Fruit fly (Drosophila melanogaster): ENCODE results near the gene Pdp1.

Pdp1 gene

DNA sequence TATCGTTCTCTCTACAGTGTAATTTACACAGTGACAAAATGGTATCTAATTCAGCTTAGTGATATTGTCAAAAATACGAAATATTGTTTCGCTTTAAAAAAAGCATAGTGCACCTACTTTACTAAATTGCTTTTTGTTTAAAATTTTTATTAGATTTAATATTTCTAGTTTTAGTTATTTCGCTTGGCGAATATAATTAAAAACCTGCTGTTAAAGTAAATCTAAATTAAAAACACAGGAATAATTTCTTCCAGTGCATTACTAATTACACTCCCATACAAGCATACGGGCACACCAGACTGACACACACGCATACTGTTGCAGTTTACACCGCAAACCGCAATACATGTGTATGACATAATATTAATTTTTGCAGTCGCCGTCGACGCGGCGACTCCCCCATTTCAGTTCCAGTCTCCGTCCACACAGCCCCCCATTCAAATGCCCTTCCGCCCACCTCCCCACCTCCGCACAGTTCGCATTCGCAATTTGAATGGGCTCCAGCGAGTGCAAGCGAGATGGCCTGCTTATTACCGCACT, 3.3 kb downstream of the Pdp1 start (continued):
- TF ChIP-seq Dll (GFP tag; IDR thresholded peaks at IDR 0.05; ENCODE audit: partially characterized antibody) (no peak), mam (GFP tag; optimal IDR thresholded peaks at IDR 0.05) (peak; percentile 50), CG8944 (GFP tag; optimal IDR thresholded peaks at IDR 0.05) (no peak), Fer1 (GFP tag; optimal IDR thresholded peaks at IDR 0.05) (peak; percentile 76), lilli (GFP tag; optimal IDR thresholded peaks at IDR 0.05) (peak; percentile 72), CG7357 (GFP tag; IDR thresholded peaks at IDR 0.05) (peak; percentile 48; the same call in 1 of the 3 replicates), Antp (GFP tag; optimal IDR thresholded peaks at IDR 0.05) (no peak), CG14860 (GFP tag; IDR thresholded peaks at IDR 0.05; ENCODE audit: partially characterized antibody) (no peak), CG7556 (GFP tag; optimal IDR thresholded peaks at IDR 0.05) (peak; percentile 70), Med (GFP tag) (peak; percentile 82), CG18599 (GFP tag; optimal IDR thresholded peaks at IDR 0.05) (peak; percentile 84), Bdp1 (GFP tag; optimal IDR thresholded peaks at IDR 0.05) (no peak), CG8924 (tag; optimal IDR thresholded peaks at IDR 0.05) (peak; percentile 67), vfl (GFP tag; optimal IDR thresholded peaks at IDR 0.05) (no peak), emc (GFP tag; optimal IDR thresholded peaks at IDR 0.05) (peak; percentile 6), hkb (optimal IDR thresholded peaks at IDR 0.05) (no peak), hkb (GFP tag; IDR thresholded peaks at IDR 0.05) (peak; percentile 64), CG2116 (GFP tag; optimal IDR thresholded peaks at IDR 0.05) (no peak), disco-r (GFP tag; optimal IDR thresholded peaks at IDR 0.05) (no peak), CG15073 (GFP tag; optimal IDR thresholded peaks at IDR 0.05) (no peak), klu (GFP tag; IDR thresholded peaks at IDR 0.05) (peak; percentile 87), row (GFP tag; IDR thresholded peaks at IDR 0.05) (peak; percentile 77), gsb (GFP tag; IDR thresholded peaks at IDR 0.05) (peak; percentile 62), CG11695 (GFP tag; IDR thresholded peaks at IDR 0.05) (peak; percentile 83), CG32767 (GFP tag; IDR thresholded peaks at IDR 0.05) (peak; percentile 65), CG10209 (GFP tag; optimal IDR thresholded peaks at IDR 0.05) (peak; percentile 70), Trl (optimal IDR thresholded peaks at IDR 0.05) (no peak), Trl (GFP tag; optimal IDR thresholded peaks at IDR 0.05) (no peak), eve (GFP tag; optimal IDR thresholded peaks at IDR 0.05) (no peak), CG11247 (GFP tag; IDR thresholded peaks at IDR 0.05) (peak; percentile 70), CG4730 (GFP tag; IDR thresholded peaks at IDR 0.05) (peak; percentile 63), slbo (GFP tag; IDR thresholded peaks at IDR 0.05) (peak; percentile 92), da (GFP tag; optimal IDR thresholded peaks at IDR 0.05) (no peak), CrebB (tag; optimal IDR thresholded peaks at IDR 0.05) (peak; percentile 33), Adf1 (GFP tag; IDR thresholded peaks at IDR 0.05) (peak; percentile 57), CG10565 (GFP tag; optimal IDR thresholded peaks at IDR 0.05) (no peak), bsh (GFP tag; optimal IDR thresholded peaks at IDR 0.05) (peak in 1 of 2 experiments; percentile 19), CG2199 (GFP tag; IDR thresholded peaks at IDR 0.05) (no peak), CG11504 (tag; optimal IDR thresholded peaks at IDR 0.05) (peak; percentile 77), CG14965 (GFP tag; optimal IDR thresholded peaks at IDR 0.05; ENCODE audit: borderline replicate concordance) (no peak), toy (GFP tag; IDR thresholded peaks at IDR 0.05) (peak; percentile 59; the same call in 1 of the 2 replicates), CG13424 (tag; optimal IDR thresholded peaks at IDR 0.05) (peak; percentile 39), chinmo (GFP tag; IDR thresholded peaks at IDR 0.05; ENCODE audit: partially characterized antibody) (0 out of 4 replicates have a peak, but pooled peaks have one; percentile 64), CG5953 (GFP tag; IDR thresholded peaks at IDR 0.05) (no peak), Ptx1 (GFP tag; IDR thresholded peaks at IDR 0.05) (peak; percentile 87), CG12744 (GFP tag; optimal IDR thresholded peaks at IDR 0.05) (peak; percentile 55), CG10462 (GFP tag; optimal IDR thresholded peaks at IDR 0.05) (no peak), CG9817 (tag; optimal IDR thresholded peaks at IDR 0.05) (peak; percentile 63), zen2 (GFP tag; IDR thresholded peaks at IDR 0.05; ENCODE audit: partially characterized antibody) (no peak), CG7928 (GFP tag; optimal IDR thresholded peaks at IDR 0.05) (no peak), CG9215 (GFP tag; IDR thresholded peaks at IDR 0.05) (peak; percentile 81)
